Fruit fly (Drosophila melanogaster) whole organism, pupa: ENCODE data around the gene CG31792.

Source experiments
- CG10348 ChIP-seq: fragments of 200-800 bp; sonication (Bioruptor generic); IDR thresholded peaks from 2 replicates; pipeline ENCODE4 v1.3.6; 2022; ENCODE audit warnings: missing biosample characterization, missing genetic modification characterization
- CG12605 ChIP-seq: fragments of 200-800 bp; sonication (Bioruptor generic); IDR thresholded peaks from 2 replicates; pipeline ENCODE4 v1.3.6; 2022; ENCODE audit warnings: missing biosample characterization, missing genetic modification characterization
- CG13204 ChIP-seq: fragments of 200-800 bp; sonication (Bioruptor generic); optimal IDR thresholded peaks from 2 replicates; lab custom pipeline; 2018; ENCODE audit warnings: missing biosample characterization, mild to moderate bottlenecking, missing genetic modification characterization, moderate library complexity
- CG14655 ChIP-seq: fragments of 200-800 bp; sonication (Bioruptor generic); optimal IDR thresholded peaks from 3 replicates; lab custom pipeline; 2017; ENCODE audit warnings: mild to moderate bottlenecking, missing biosample characterization, missing genetic modification reagents, missing genetic modification characterization
- CG15710 ChIP-seq: fragments of 200-800 bp; sonication (Bioruptor generic); optimal IDR thresholded peaks from 2 replicates; lab custom pipeline; 2018; ENCODE audit warnings: missing biosample characterization, mild to moderate bottlenecking, missing genetic modification characterization, moderate library complexity
- CG17806 ChIP-seq: fragments of 200-800 bp; sonication (Bioruptor generic); optimal IDR thresholded peaks from 2 replicates; lab custom pipeline; 2018; ENCODE audit warnings: missing biosample characterization, mild to moderate bottlenecking, missing genetic modification characterization, moderate library complexity
- CG32121 ChIP-seq: fragments of 200-800 bp; sonication (Bioruptor generic); IDR thresholded peaks from 2 replicates; pipeline ENCODE4 v1.3.6; 2022; ENCODE audit warnings: missing biosample characterization, missing genetic modification characterization
- CG34367 ChIP-seq: fragments of 200-800 bp; sonication (Bioruptor generic); optimal IDR thresholded peaks from 2 replicates; lab custom pipeline; 2018; ENCODE audit warnings: missing biosample characterization, mild to moderate bottlenecking, missing genetic modification characterization
- CG4496 ChIP-seq: fragments of 200-800 bp; sonication (Bioruptor generic); IDR thresholded peaks from 3 replicates; pipeline ENCODE4 v1.3.6; 2022; ENCODE audit warnings: missing biosample characterization, missing genetic modification characterization
- CG8159 ChIP-seq: fragments of 200-800 bp; sonication (Bioruptor generic); optimal IDR thresholded peaks from 3 replicates; lab custom pipeline; 2018; ENCODE audit warnings: missing biosample characterization, mild to moderate bottlenecking, missing genetic modification characterization, moderate library complexity
- CG8301 ChIP-seq: fragments of 200-800 bp; sonication (Bioruptor generic); optimal IDR thresholded peaks from 2 replicates; lab custom pipeline; 2018; ENCODE audit warnings: missing biosample characterization, mild to moderate bottlenecking, missing genetic modification characterization
- CG9948 ChIP-seq: fragments of 200-800 bp; sonication (Bioruptor generic); optimal IDR thresholded peaks from 2 replicates; lab custom pipeline; 2018; ENCODE audit warnings: missing biosample characterization, mild to moderate bottlenecking, missing genetic modification characterization, moderate library complexity
- D1 ChIP-seq: fragments of 200-800 bp; sonication (Bioruptor generic); optimal IDR thresholded peaks from 2 replicates; lab custom pipeline; 2018; ENCODE audit warnings: missing biosample characterization, mild to moderate bottlenecking, missing genetic modification characterization, moderate library complexity
- EcR ChIP-seq: fragments of 200-800 bp; sonication (Bioruptor generic); optimal IDR thresholded peaks from 3 replicates; lab custom pipeline; 2019; ENCODE audit warnings: missing biosample characterization, missing genetic modification characterization, mild to moderate bottlenecking, moderate library complexity, missing genetic modification reagents
- Ets98B ChIP-seq: fragments of 200-800 bp; sonication (Bioruptor generic); IDR thresholded peaks from 2 replicates; pipeline ENCODE4 v1.3.6; 2022; ENCODE audit warnings: missing biosample characterization, missing genetic modification characterization
- Pif1A ChIP-seq: fragments of 200-800 bp; sonication (Bioruptor generic); optimal IDR thresholded peaks from 3 replicates; lab custom pipeline; 2016; ENCODE audit warnings: missing biosample characterization, missing genetic modification characterization
- Pif1B ChIP-seq: fragments of 200-800 bp; sonication (Bioruptor generic); optimal IDR thresholded peaks from 3 replicates; lab custom pipeline; 2016; ENCODE audit warnings: missing biosample characterization, missing genetic modification characterization
- Snoo ChIP-seq: fragments of 200-800 bp; sonication (Bioruptor generic); optimal IDR thresholded peaks from 3 replicates; lab custom pipeline; 2017; ENCODE audit warnings: missing biosample characterization, mild to moderate bottlenecking, missing genetic modification characterization, inconsistent platforms
- fd96Ca ChIP-seq: fragments of 200-800 bp; sonication (Bioruptor generic); IDR thresholded peaks from 3 replicates; pipeline ENCODE4 v1.3.6; 2022; ENCODE audit warnings: missing biosample characterization, missing genetic modification characterization
- gl ChIP-seq: fragments of 200-800 bp; sonication (Bioruptor generic); optimal IDR thresholded peaks from 2 replicates; lab custom pipeline; 2018; ENCODE audit warnings: missing biosample characterization, mild to moderate bottlenecking, missing genetic modification characterization
- rn ChIP-seq: fragments of 200-800 bp; sonication (Bioruptor generic); IDR thresholded peaks from 2 replicates; pipeline ENCODE4 v1.3.6; 2022; ENCODE audit warnings: missing biosample characterization, missing genetic modification characterization

The CG31792 gene

dm6 chr2L:19035013-19035412 lies 37.8 kb downstream of the CG31792 start:
- TF ChIP-seq D1 (tag; lab: Kevin White, UChicago) (no peak), CG9948 (tag; lab: Kevin White, UChicago) (no peak), CG14655 (no peak), Pif1B (GFP tag; lab: Kevin White, UChicago) (peak; percentile 15)

dm6 chr2L:19036105-19036714 lies 39.0 kb downstream of the CG31792 start:
- peak; percentile 86 for TF ChIP-seq CG13204
- peak; percentile 47; the same call in 2 of the 3 replicates for TF ChIP-seq CG4496
- TF ChIP-seq CG9948 (tag; lab: Kevin White, UChicago): peak; percentile 18
- peak; percentile 20; the same call in 1 of the 2 replicates for TF ChIP-seq Ets98B (GFP tag; lab: Robert Waterston, UW)
- no peak for TF ChIP-seq Pif1B (GFP tag; lab: Kevin White, UChicago)
- TF ChIP-seq CG8301 (tag; lab: Kevin White, UChicago): peak; percentile 27
- TF ChIP-seq CG32121: peak; percentile 47; the same call in 1 of the 2 replicates
- TF ChIP-seq CG10348 (GFP tag; lab: Robert Waterston, UW): no peak

- peak; percentile 27; the same call in 1 of the 2 replicates for TF ChIP-seq CG32121
- no peak for TF ChIP-seq CG17806 (tag; lab: Kevin White, UChicago)
- no peak for TF ChIP-seq CG4496
Measured at dm6 chr2L:19037011-19037410, 39.8 kb downstream of the CG31792 start.

- TF ChIP-seq CG10348 (GFP tag; lab: Robert Waterston, UW) (no peak), CG4496 (peak; percentile 26; the same call in 1 of the 3 replicates)
Measured at dm6 chr2L:19037455-19037854, 40.2 kb downstream of the CG31792 start.

DNA sequence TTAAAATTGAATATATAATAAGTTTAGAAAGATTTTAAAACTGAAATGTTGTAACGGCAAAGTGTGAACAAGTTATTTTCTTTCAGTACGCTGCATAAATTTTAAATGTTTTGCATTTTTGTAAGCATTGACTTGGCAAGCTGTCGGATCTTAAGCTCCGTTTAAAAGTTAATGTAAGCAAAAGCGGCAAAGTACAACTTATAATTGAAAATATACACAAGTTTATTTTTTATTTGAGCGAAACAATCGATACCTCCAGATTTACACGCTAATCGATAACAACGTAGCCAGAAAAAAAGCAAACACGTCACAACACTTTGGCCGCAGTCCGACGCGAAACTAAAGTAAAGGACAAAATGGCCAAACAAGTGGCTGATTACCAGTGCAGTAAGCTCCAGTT lies 44.3 kb downstream of the CG31792 start, which contains the start of gene Catsup:
Gene Catsup (plus strand): TSS at position 273 of the 400 bp plus-strand sequence.
- TF ChIP-seq CG8301 (tag; lab: Kevin White, UChicago) (no peak), rn (GFP tag; lab: Robert Waterston, UW) (no peak), fd96Ca (GFP tag; lab: Robert Waterston, UW) (no peak), Pif1A (GFP tag; lab: Kevin White, UChicago) (no peak), CG13204 (no peak), gl (tag; lab: Kevin White, UChicago) (no peak), CG9948 (tag; lab: Kevin White, UChicago) (no peak), CG15710 (tag; lab: Kevin White, UChicago) (no peak)

DNA sequence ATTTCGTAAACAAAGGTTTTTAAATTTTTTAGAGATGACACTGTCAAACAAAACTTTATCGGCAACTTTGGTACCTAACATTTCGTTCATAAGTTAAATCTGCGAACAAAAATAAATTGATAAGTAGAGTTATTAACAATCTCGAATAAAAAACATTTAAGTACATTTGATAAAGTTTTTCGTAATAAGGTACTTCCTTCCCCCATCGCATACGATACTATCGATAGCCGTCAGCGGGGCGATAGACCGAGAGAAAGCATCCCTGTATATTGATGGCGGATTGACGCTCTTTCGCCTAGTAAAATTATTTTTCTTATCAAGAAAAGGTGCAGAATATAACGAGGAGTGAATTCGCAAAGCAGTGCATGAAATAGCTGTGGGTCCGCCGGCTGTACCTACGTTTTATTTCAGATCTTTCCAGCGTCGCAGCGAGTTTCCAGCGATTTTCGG lies 47.9 kb downstream of the CG31792 start, which contains the start of the genes Ttc19 and Acn:
Gene Ttc19 (minus strand): TSS at position 38 of the 450 bp plus-strand sequence.
Gene Acn (plus strand): TSS at position 245 of the 450 bp plus-strand sequence.
- no peak for TF ChIP-seq Pif1B (GFP tag; lab: Kevin White, UChicago)
- TF ChIP-seq D1 (tag; lab: Kevin White, UChicago): no peak
- TF ChIP-seq CG13204: no peak
- TF ChIP-seq CG8301 (tag; lab: Kevin White, UChicago): no peak
- TF ChIP-seq Snoo (tag; lab: Kevin White, UChicago): peak; percentile 67
- TF ChIP-seq CG34367: peak; percentile 53
- TF ChIP-seq EcR: no peak
- TF ChIP-seq CG8159 (tag; lab: Kevin White, UChicago): peak; percentile 71
- no peak for TF ChIP-seq CG12605 (GFP tag; lab: Robert Waterston, UW)
- peak; percentile 66; the same call in 1 of the 2 replicates for TF ChIP-seq Ets98B (GFP tag; lab: Robert Waterston, UW)
- TF ChIP-seq CG17806 (tag; lab: Kevin White, UChicago): peak; percentile 49
- no peak for TF ChIP-seq Pif1A (GFP tag; lab: Kevin White, UChicago)
- TF ChIP-seq fd96Ca (GFP tag; lab: Robert Waterston, UW): peak; percentile 53; the same call in 1 of the 3 replicates
- TF ChIP-seq CG10348 (GFP tag; lab: Robert Waterston, UW): no peak
- TF ChIP-seq rn (GFP tag; lab: Robert Waterston, UW): peak; percentile 63; the same call in 1 of the 2 replicates
- TF ChIP-seq CG9948 (tag; lab: Kevin White, UChicago): peak; percentile 43
- TF ChIP-seq CG14655: no peak
- TF ChIP-seq CG15710 (tag; lab: Kevin White, UChicago): peak; percentile 77
- peak; percentile 83; the same call in 2 of the 3 replicates for TF ChIP-seq CG4496
- peak; percentile 26 for TF ChIP-seq gl (tag; lab: Kevin White, UChicago)
- TF ChIP-seq CG32121: peak; percentile 78

DNA sequence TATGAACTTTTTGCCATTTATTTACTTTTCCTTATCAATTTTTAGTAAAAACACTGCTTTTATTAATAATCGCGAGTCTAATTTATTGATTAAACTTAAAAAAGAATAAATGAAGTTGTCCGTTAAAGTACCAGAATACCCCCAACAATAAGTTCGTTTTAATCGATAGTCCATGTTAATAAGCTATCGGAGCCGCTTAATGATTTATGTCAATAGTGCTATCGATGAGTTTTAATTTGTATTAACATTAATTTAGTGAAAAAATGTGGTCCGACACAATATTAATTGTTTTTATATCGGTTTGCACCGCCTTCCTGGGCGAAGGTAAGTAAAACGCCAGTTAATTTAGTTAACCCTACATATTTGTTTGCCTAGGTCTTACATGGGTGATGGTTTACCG lies 51.7 kb downstream of the CG31792 start, which contains the start of gene CG10470:
Gene CG10470 (plus strand): TSS at position 165 of the 400 bp plus-strand sequence.
- TF ChIP-seq CG8159 (tag; lab: Kevin White, UChicago): peak; percentile 4
- TF ChIP-seq CG9948 (tag; lab: Kevin White, UChicago): no peak
- TF ChIP-seq, all 21 proteins: peak for 1
